Fruit fly (Drosophila melanogaster) S2 (cell line): ENCODE data around the gene CG12321.

Experiments used
- CG8478 ChIP-seq: fragments of >200 bp; optimal IDR thresholded peaks from 2 replicates; lab custom pipeline; 2018
- CTCF ChIP-seq, 2 experiments: fragments of >200 bp; optimal IDR thresholded peaks; 2 replicates each; lab custom pipeline; 2018

- TF ChIP-seq CG8478 (lab: Kevin White, UChicago) (no peak), CTCF (optimal IDR thresholded peaks at IDR 0.05; lab: Kevin White, UChicago) (no peak)
Observed at dm6 chr3R:18158401-18158800, 30.1 kb downstream of the CG12321 start, which contains the start of gene CG14315.
